Fruit fly (Drosophila melanogaster): ENCODE results near the gene Spase22-23.

The Spase22-23 gene

dm6 chr3R:24252494-24252893 is 22.7 kb upstream of the Spase22-23 start, which contains the start of gene beta-PheRS:
Gene beta-PheRS (minus strand): TSS chr3R:24252679.
- TF ChIP-seq esn (GFP tag; optimal IDR thresholded peaks at IDR 0.05) (peak; percentile 52), fd59A (GFP tag; optimal IDR thresholded peaks at IDR 0.05) (no peak), CG11902 (GFP tag; optimal IDR thresholded peaks at IDR 0.05) (peak; percentile 18), lz (GFP tag; optimal IDR thresholded peaks at IDR 0.05) (peak; percentile 46), Hr39 (GFP tag; optimal IDR thresholded peaks at IDR 0.05) (no peak), Eip78C (GFP tag) (no peak), CG8319 (GFP tag; optimal IDR thresholded peaks at IDR 0.05) (peak; percentile 99), CG31627 (GFP tag; optimal IDR thresholded peaks at IDR 0.05) (peak; percentile 73), cyc (GFP tag; optimal IDR thresholded peaks at IDR 0.05) (no peak), CG11294 (GFP tag; IDR thresholded peaks at IDR 0.05) (peak; percentile 26; the same call in 1 of the 2 replicates)

dm6 chr3R:24234721-24235120 is 4.9 kb upstream of the Spase22-23 start:
- TF ChIP-seq Hr4 (GFP tag; optimal IDR thresholded peaks at IDR 0.05) (no peak), Eip78C (GFP tag) (no peak), Ets96B (tag; optimal IDR thresholded peaks at IDR 0.05) (no peak), CG10631 (GFP tag; optimal IDR thresholded peaks at IDR 0.05) (no peak), CG9139 (GFP tag; optimal IDR thresholded peaks at IDR 0.05) (no peak), CG6808 (GFP tag; optimal IDR thresholded peaks at IDR 0.05) (peak; percentile 93), lz (GFP tag; optimal IDR thresholded peaks at IDR 0.05) (no peak), CG11762 (GFP tag; optimal IDR thresholded peaks at IDR 0.05; ENCODE audit: insufficient read depth) (no peak), Gug (GFP tag; IDR thresholded peaks at IDR 0.05) (no peak)

- TF ChIP-seq CG6792 (GFP tag; optimal IDR thresholded peaks at IDR 0.05) (no peak), Blimp-1 (GFP tag; optimal IDR thresholded peaks at IDR 0.05) (no peak), lz (GFP tag; optimal IDR thresholded peaks at IDR 0.05) (no peak), CG4318 (GFP tag; optimal IDR thresholded peaks at IDR 0.05) (no peak), CG9139 (GFP tag; optimal IDR thresholded peaks at IDR 0.05) (no peak), Sox102F (GFP tag; optimal IDR thresholded peaks at IDR 0.05) (no peak), Smox (GFP tag; optimal IDR thresholded peaks at IDR 0.05) (no peak), topi (GFP tag; optimal IDR thresholded peaks at IDR 0.05) (no peak), CG11294 (GFP tag; IDR thresholded peaks at IDR 0.05) (no peak), CG11762 (GFP tag; optimal IDR thresholded peaks at IDR 0.05; ENCODE audit: insufficient read depth) (no peak), Met (GFP tag; optimal IDR thresholded peaks at IDR 0.05) (no peak), CG7368 (GFP tag; optimal IDR thresholded peaks at IDR 0.05) (no peak), CG11902 (GFP tag; optimal IDR thresholded peaks at IDR 0.05) (no peak), dac (GFP tag; optimal IDR thresholded peaks at IDR 0.05) (no peak), CG10631 (GFP tag; optimal IDR thresholded peaks at IDR 0.05) (no peak), spab (GFP tag; optimal IDR thresholded peaks at IDR 0.05) (no peak), salr (GFP tag; optimal IDR thresholded peaks at IDR 0.05) (no peak), CG31627 (GFP tag; optimal IDR thresholded peaks at IDR 0.05) (no peak), eg (GFP tag; IDR thresholded peaks at IDR 0.05) (no peak), Ets96B (tag; optimal IDR thresholded peaks at IDR 0.05) (no peak)
These were observed 4.3 kb upstream of the Spase22-23 start for dm6 chr3R:24234162-24234529.

- no peak for TF ChIP-seq CG4318 (GFP tag; optimal IDR thresholded peaks at IDR 0.05)
- TF ChIP-seq vri (GFP tag; optimal IDR thresholded peaks at IDR 0.05) = no peak
- peak; percentile 13 for TF ChIP-seq esn (GFP tag; optimal IDR thresholded peaks at IDR 0.05)
- TF ChIP-seq salr (GFP tag; optimal IDR thresholded peaks at IDR 0.05) = no peak
- TF ChIP-seq CG7368 (GFP tag; optimal IDR thresholded peaks at IDR 0.05) = no peak
- no peak for TF ChIP-seq CG32006 (GFP tag; optimal IDR thresholded peaks at IDR 0.05)
- no peak for TF ChIP-seq dac (GFP tag; optimal IDR thresholded peaks at IDR 0.05)
- no peak for TF ChIP-seq CG34406 (GFP tag; optimal IDR thresholded peaks at IDR 0.05)
- peak; percentile 11 for TF ChIP-seq Ets96B (tag; optimal IDR thresholded peaks at IDR 0.05)
- TF ChIP-seq Eip93F (GFP tag; optimal IDR thresholded peaks at IDR 0.05) = no peak
- 0 out of 2 replicates have a peak, but pooled peaks have one; percentile 8 for TF ChIP-seq CG15336 (GFP tag; IDR thresholded peaks at IDR 0.05)
- TF ChIP-seq Gug (GFP tag; IDR thresholded peaks at IDR 0.05) = 0 out of 2 replicates have a peak, but pooled peaks have one; percentile 25
- TF ChIP-seq Blimp-1 (GFP tag; optimal IDR thresholded peaks at IDR 0.05) = no peak
- TF ChIP-seq fkh (GFP tag; optimal IDR thresholded peaks at IDR 0.05) = peak; percentile 59
- TF ChIP-seq spab (GFP tag; optimal IDR thresholded peaks at IDR 0.05) = no peak
- TF ChIP-seq Eip78C (GFP tag) = peak; percentile 60
- TF ChIP-seq fd59A (GFP tag; optimal IDR thresholded peaks at IDR 0.05) = peak; percentile 38
- no peak for TF ChIP-seq CG11902 (GFP tag; optimal IDR thresholded peaks at IDR 0.05)
- peak; percentile 36 for TF ChIP-seq CG3032 (tag; optimal IDR thresholded peaks at IDR 0.05)
- TF ChIP-seq CG6854 (GFP tag; optimal IDR thresholded peaks at IDR 0.05) = peak; percentile 21
- TF ChIP-seq ss (GFP tag; optimal IDR thresholded peaks at IDR 0.05) = peak in 1 of 2 experiments; percentile 44
- TF ChIP-seq dsx (GFP tag; optimal IDR thresholded peaks at IDR 0.05; ENCODE audit: poor library complexity, severe bottlenecking) = peak; percentile 64
- no peak for TF ChIP-seq OdsH (GFP tag; optimal IDR thresholded peaks at IDR 0.05)
- no peak for TF ChIP-seq CG8119 (GFP tag; IDR thresholded peaks at IDR 0.05)
- no peak for TF ChIP-seq achi (GFP tag; optimal IDR thresholded peaks at IDR 0.05)
These were observed 3.7 kb upstream of the Spase22-23 start for dm6 chr3R:24233366-24234161.
